Worm (Caenorhabditis elegans) whole organism, L1 larva: Measurements from ENCODE around the gene tag-281.

ENCODE experiments used
- C16A3.4 ChIP-seq: fragments of 150-350 bp; optimal IDR thresholded peaks from 2 replicates; lab custom pipeline; 2014; ENCODE audit warnings: missing biosample characterization, missing genetic modification characterization
- aha-1 ChIP-seq: fragments of 150-350 bp; optimal IDR thresholded peaks from 2 replicates; lab custom pipeline; 2014; ENCODE audit warnings: missing biosample characterization, missing genetic modification characterization
- alr-1 ChIP-seq: fragments of 200-800 bp; sonication (Bioruptor generic); optimal IDR thresholded peaks from 2 replicates; lab custom pipeline; 2018; ENCODE audit warnings: borderline replicate concordance, mild to moderate bottlenecking, missing genetic modification characterization, missing compliant biosample characterization
- aly-2 ChIP-seq: fragments of 150-350 bp; optimal IDR thresholded peaks from 2 replicates; lab custom pipeline; 2014; ENCODE audit warnings: missing biosample characterization, missing genetic modification characterization
- ceh-8 ChIP-seq: fragments of 200-800 bp; sonication (Bioruptor generic); optimal IDR thresholded peaks from 2 replicates; lab custom pipeline; 2018; ENCODE audit warnings: mild to moderate bottlenecking, missing genetic modification characterization, moderate library complexity, missing compliant biosample characterization
- ceh-82 ChIP-seq, 3 experiments: fragments of 150-350 bp in 1 of 3; sonication (generic microtip) in 2 of 3; optimal IDR thresholded peaks; 2 replicates each; lab custom pipeline; 2014 to 2017; ENCODE audit warnings: missing biosample characterization in 3 of 3, missing genetic modification characterization in 3 of 3
- ceh-90 ChIP-seq: sonication (generic microtip); optimal IDR thresholded peaks from 2 replicates; lab custom pipeline; 2016; ENCODE audit warnings: missing genetic modification characterization, missing compliant biosample characterization
- dpl-1 ChIP-seq, 3 experiments: fragments of 150-350 bp in 2 of 3; sonication (generic microtip) in 1 of 3; optimal IDR thresholded peaks; 2 replicates each; lab custom pipeline; 2014 to 2017; ENCODE audit warnings: missing biosample characterization in 3 of 3, missing genetic modification characterization in 3 of 3, missing genetic modification reagents in 3 of 3
- dsc-1 ChIP-seq: sonication (generic microtip); optimal IDR thresholded peaks from 2 replicates; lab custom pipeline; 2016; ENCODE audit warnings: mild to moderate bottlenecking, missing genetic modification characterization, missing compliant biosample characterization
- egl-13 ChIP-seq: sonication (generic microtip); optimal IDR thresholded peaks from 2 replicates; lab custom pipeline; 2016; ENCODE audit warnings: missing genotype, missing genetic modification reagents, missing genetic modification characterization, missing compliant biosample characterization
- elt-2 ChIP-seq: sonication (generic microtip); optimal IDR thresholded peaks from 2 replicates; lab custom pipeline; 2016; ENCODE audit warnings: missing genetic modification characterization, mild to moderate bottlenecking, inconsistent platforms, missing compliant biosample characterization, missing genetic modification reagents
- elt-3 ChIP-seq, 6 experiments: fragments of 150-350 bp in 1 of 6; sonication (generic microtip); optimal IDR thresholded peaks; 2 replicates each; lab custom pipeline; 2017 to 2018; ENCODE audit warnings: missing biosample characterization in 6 of 6, missing genetic modification characterization in 6 of 6, inconsistent platforms in 1 of 6
- fkh-8 ChIP-seq: sonication (generic microtip); optimal IDR thresholded peaks from 2 replicates; lab custom pipeline; 2016; ENCODE audit warnings: mild to moderate bottlenecking, missing genetic modification characterization, missing compliant biosample characterization
- fos-1 ChIP-seq: fragments of 150-350 bp; optimal IDR thresholded peaks from 2 replicates; lab custom pipeline; 2014; ENCODE audit warnings: missing biosample characterization, missing genetic modification characterization
- grh-1 ChIP-seq: fragments of 200-800 bp; sonication (Bioruptor generic); IDR thresholded peaks from 2 replicates; pipeline ENCODE4 v1.3.6; 2022; ENCODE audit warnings: missing genetic modification reagents, missing genetic modification characterization, missing compliant biosample characterization
- hlh-4 ChIP-seq: sonication (generic microtip); optimal IDR thresholded peaks from 2 replicates; lab custom pipeline; 2016; ENCODE audit warnings: mild to moderate bottlenecking, missing genetic modification characterization, missing compliant biosample characterization
- hpl-2 ChIP-seq: fragments of 150-350 bp; optimal IDR thresholded peaks from 2 replicates; lab custom pipeline; 2014; ENCODE audit warnings: missing biosample characterization, missing genetic modification reagents, missing genetic modification characterization
- irx-1 ChIP-seq: sonication (generic microtip); optimal IDR thresholded peaks from 2 replicates; lab custom pipeline; 2016; ENCODE audit warnings: missing genetic modification characterization, missing compliant biosample characterization
- lin-14 ChIP-seq: fragments of 200-800 bp; sonication (Bioruptor generic); optimal IDR thresholded peaks from 2 replicates; lab custom pipeline; 2018; ENCODE audit warnings: mild to moderate bottlenecking, missing genetic modification characterization, moderate library complexity, missing compliant biosample characterization
- lin-15B ChIP-seq: fragments of 150-350 bp; sonication (generic microtip); optimal IDR thresholded peaks from 3 replicates; lab custom pipeline; 2014; ENCODE audit warnings: missing biosample characterization, missing genetic modification characterization
- lin-35 ChIP-seq, 2 experiments: fragments of 150-350 bp; optimal IDR thresholded peaks; 2 replicates each; lab custom pipeline; 2014; ENCODE audit warnings: missing biosample characterization in 2 of 2, missing genetic modification characterization in 2 of 2, missing genetic modification reagents in 2 of 2
- lir-3 ChIP-seq: sonication (generic microtip); optimal IDR thresholded peaks from 2 replicates; lab custom pipeline; 2016; ENCODE audit warnings: mild to moderate bottlenecking, missing genetic modification characterization, moderate library complexity, missing compliant biosample characterization; ENCODE audit not compliant: poor library complexity
- mab-9 ChIP-seq: fragments of 200-800 bp; sonication (Bioruptor generic); IDR thresholded peaks from 2 replicates; pipeline ENCODE4 v1.3.6; 2022; ENCODE audit warnings: missing genetic modification reagents, missing genetic modification characterization, missing compliant biosample characterization
- nhr-11 ChIP-seq: fragments of 150-350 bp; optimal IDR thresholded peaks from 2 replicates; lab custom pipeline; 2014; ENCODE audit warnings: missing biosample characterization, missing genetic modification characterization
- nhr-237 ChIP-seq: fragments of 150-350 bp; optimal IDR thresholded peaks from 2 replicates; lab custom pipeline; 2014; ENCODE audit warnings: missing biosample characterization, missing genetic modification characterization
- nhr-28 ChIP-seq: fragments of 150-350 bp; optimal IDR thresholded peaks from 2 replicates; lab custom pipeline; 2014; ENCODE audit warnings: missing biosample characterization, missing genetic modification characterization
- nhr-47 ChIP-seq: sonication (generic microtip); optimal IDR thresholded peaks from 2 replicates; lab custom pipeline; 2016; ENCODE audit warnings: mild to moderate bottlenecking, missing genetic modification characterization, moderate library complexity, missing compliant biosample characterization
- nhr-84 ChIP-seq: sonication (generic microtip); optimal IDR thresholded peaks from 2 replicates; lab custom pipeline; 2017; ENCODE audit warnings: missing biosample characterization, missing genetic modification characterization
- nhr-85 ChIP-seq: sonication (generic microtip); peaks from one replicate; lab custom pipeline; 2016; ENCODE audit warnings: missing genetic modification characterization, inconsistent platforms, missing compliant biosample characterization
- nhr-90 ChIP-seq: sonication (generic microtip); optimal IDR thresholded peaks from 2 replicates; lab custom pipeline; 2016; ENCODE audit warnings: mild to moderate bottlenecking, missing genetic modification characterization, missing compliant biosample characterization; ENCODE audit not compliant: poor library complexity
- rnt-1 ChIP-seq: sonication (generic microtip); optimal IDR thresholded peaks from 2 replicates; lab custom pipeline; 2016; ENCODE audit warnings: mild to moderate bottlenecking, missing genetic modification characterization, moderate library complexity, missing compliant biosample characterization
- snu-23 ChIP-seq: sonication (generic microtip); optimal IDR thresholded peaks from 2 replicates; lab custom pipeline; 2016; ENCODE audit warnings: missing genetic modification characterization, missing compliant biosample characterization
- sox-4 ChIP-seq: sonication (generic microtip); optimal IDR thresholded peaks from 2 replicates; lab custom pipeline; 2016; ENCODE audit warnings: missing genetic modification characterization, missing compliant biosample characterization
- swsn-7 ChIP-seq: sonication (generic microtip); optimal IDR thresholded peaks from 2 replicates; lab custom pipeline; 2016; ENCODE audit warnings: missing genetic modification characterization, missing compliant biosample characterization
- tbx-2 ChIP-seq: sonication (generic microtip); optimal IDR thresholded peaks from 2 replicates; lab custom pipeline; 2016; ENCODE audit warnings: missing genetic modification characterization, missing compliant biosample characterization
- unc-130 ChIP-seq: fragments of 150-350 bp; optimal IDR thresholded peaks from 2 replicates; lab custom pipeline; 2017; ENCODE audit warnings: missing biosample characterization, missing genetic modification characterization, inconsistent platforms
- unc-30 ChIP-seq: sonication (generic microtip); optimal IDR thresholded peaks from 2 replicates; lab custom pipeline; 2017; ENCODE audit warnings: missing biosample characterization, missing genetic modification characterization
- unc-62 ChIP-seq: fragments of 150-350 bp; optimal IDR thresholded peaks from 2 replicates; lab custom pipeline; 2014; ENCODE audit warnings: missing biosample characterization, missing genetic modification reagents, missing genetic modification characterization
- unc-86 ChIP-seq: sonication (generic microtip); optimal IDR thresholded peaks from 2 replicates; lab custom pipeline; 2016; ENCODE audit warnings: missing genetic modification characterization, missing compliant biosample characterization
- ztf-11 ChIP-seq, 2 experiments: sonication (generic microtip); optimal IDR thresholded peaks; 2 replicates each; lab custom pipeline; 2016 to 2017; ENCODE audit warnings: missing genetic modification characterization in 2 of 2, missing biosample characterization in 1 of 2, missing compliant biosample characterization in 1 of 2
- ztf-4 ChIP-seq: fragments of 150-350 bp; optimal IDR thresholded peaks from 2 replicates; lab custom pipeline; 2014; ENCODE audit warnings: missing biosample characterization, missing genetic modification characterization

tag-281 gene

DNA sequence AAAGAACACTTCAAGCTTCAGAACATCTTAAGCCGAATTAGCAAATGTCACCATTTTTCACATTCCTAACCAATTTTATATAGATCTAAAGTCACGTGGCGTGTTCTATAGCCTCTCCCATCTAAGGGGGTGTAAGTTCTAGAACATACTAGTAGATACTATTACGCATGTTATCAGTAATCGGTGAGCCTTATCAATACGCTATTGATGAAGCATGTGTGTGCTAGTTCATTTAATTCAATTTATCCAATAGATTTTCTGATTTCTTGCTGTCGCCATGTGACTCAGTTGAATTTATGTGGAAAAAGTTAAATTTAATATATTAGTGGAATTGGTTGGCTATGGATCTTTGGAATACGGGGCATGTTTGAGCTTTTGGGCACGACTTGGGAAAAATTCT lies 47.0 kb downstream of the tag-281 start:
- TF ChIP-seq alr-1 (no peak), unc-30 (tag; lab: Kevin White, UChicago) (no peak), nhr-90 (tag; lab: Kevin White, UChicago) (no peak), tbx-2 (no peak), rnt-1 (tag; lab: Kevin White, UChicago) (no peak), ceh-8 (peak; percentile 27), fos-1 (tag; lab: Kevin White, UChicago) (no peak), mab-9 (GFP tag; lab: Robert Waterston, UW) (no peak), lin-14 (GFP tag; lab: Kevin White, UChicago) (no peak), dsc-1 (tag; lab: Kevin White, UChicago) (peak; percentile 1), nhr-11 (tag; lab: Kevin White, UChicago) (no peak), hpl-2 (GFP tag; lab: Kevin White, UChicago) (no peak), grh-1 (no peak), egl-13 (peak; percentile 25), swsn-7 (tag; lab: Kevin White, UChicago) (peak; percentile 0), snu-23 (GFP tag; lab: Kevin White, UChicago) (no peak), sox-4 (tag; lab: Kevin White, UChicago) (peak; percentile 66), hlh-4 (tag; lab: Kevin White, UChicago) (no peak), elt-2 (tag; lab: Kevin White, UChicago) (no peak), lir-3 (tag; lab: Kevin White, UChicago) (no peak), unc-62 (no peak), lin-35 (GFP tag; optimal IDR thresholded peaks at IDR 0.05; lab: Kevin White, UChicago) (no peak), C16A3.4 (no peak), nhr-47 (peak; percentile 65), fkh-8 (peak; percentile 78), aly-2 (tag; lab: Kevin White, UChicago) (no peak), unc-130 (tag; lab: Kevin White, UChicago) (no peak)

DNA sequence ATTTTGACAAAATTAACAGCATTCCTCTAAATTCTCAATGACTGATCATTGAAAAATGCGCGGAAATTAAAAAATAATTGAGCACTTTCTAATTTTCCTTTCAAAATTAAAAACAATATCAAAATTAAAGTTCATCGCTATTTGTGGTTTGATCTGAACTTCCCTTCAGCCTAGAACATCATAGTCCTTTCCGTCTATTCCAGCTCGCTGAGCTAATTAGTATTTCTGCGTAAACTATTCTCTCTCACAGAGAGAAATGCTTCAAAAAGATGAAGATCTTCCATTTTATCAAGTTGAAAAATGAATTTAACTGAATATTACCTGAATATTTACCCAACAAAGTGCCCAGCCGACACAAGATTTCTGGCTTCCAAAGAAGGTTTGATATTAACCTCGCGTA lies 47.5 kb downstream of the tag-281 start, which contains the start of gene srh-68:
srh-68 (plus strand) TSS at position 301 of the 400 bp plus-strand sequence.
- no peak for TF ChIP-seq ceh-82 (tag; optimal IDR thresholded peaks at IDR 0.05; lab: Kevin White, UChicago)
- no peak for TF ChIP-seq nhr-85
- no peak for TF ChIP-seq ztf-4 (tag; lab: Kevin White, UChicago)
- TF ChIP-seq irx-1 = no peak
- no peak for TF ChIP-seq unc-86 (tag; lab: Kevin White, UChicago)
- no peak for TF ChIP-seq swsn-7 (tag; lab: Kevin White, UChicago)
- TF ChIP-seq alr-1 = no peak
- TF ChIP-seq lin-15B = no peak
- no peak for TF ChIP-seq aha-1 (tag; lab: Kevin White, UChicago)
- TF ChIP-seq ceh-90 (tag; lab: Kevin White, UChicago) = no peak
- no peak for TF ChIP-seq nhr-84
- TF ChIP-seq snu-23 (GFP tag; lab: Kevin White, UChicago) = no peak
- TF ChIP-seq ztf-11 (tag; optimal IDR thresholded peaks at IDR 0.05; lab: Kevin White, UChicago) = no peak
- TF ChIP-seq nhr-28 (tag; lab: Kevin White, UChicago) = no peak

DNA sequence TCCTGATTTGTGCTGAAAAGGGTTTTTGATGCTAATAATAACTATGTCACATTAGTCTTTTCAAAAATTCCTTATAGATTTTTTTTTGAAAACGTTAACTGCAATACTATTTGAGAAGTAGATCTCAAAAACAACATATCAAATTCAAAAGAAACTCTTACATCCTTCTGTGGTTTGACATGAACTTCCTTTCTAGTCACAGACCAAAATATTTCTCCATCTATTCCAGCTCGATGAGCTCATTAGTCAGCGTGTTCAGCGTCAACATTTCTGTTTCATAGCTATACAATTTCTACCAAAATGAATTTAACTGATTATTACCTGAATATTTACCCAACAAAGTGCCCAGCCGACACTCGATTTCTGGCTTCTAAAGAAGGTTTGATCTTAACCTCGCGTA lies 49.1 kb downstream of the tag-281 start, which contains the start of gene srh-67:
srh-67 (plus strand) TSS at position 301 of the 400 bp plus-strand sequence.
- TF ChIP-seq elt-3 (tag; optimal IDR thresholded peaks at IDR 0.05; lab: Kevin White, UChicago) (no peak), dpl-1 (GFP tag; optimal IDR thresholded peaks at IDR 0.05; lab: Kevin White, UChicago) (no peak), nhr-84 (no peak), mab-9 (GFP tag; lab: Robert Waterston, UW) (no peak), ceh-82 (tag; optimal IDR thresholded peaks at IDR 0.05; lab: Kevin White, UChicago) (no peak), elt-2 (tag; lab: Kevin White, UChicago) (no peak), ztf-11 (tag; optimal IDR thresholded peaks at IDR 0.05; lab: Kevin White, UChicago) (no peak), ceh-90 (tag; lab: Kevin White, UChicago) (no peak), swsn-7 (tag; lab: Kevin White, UChicago) (no peak), nhr-237 (no peak)
- TF ChIP-seq, all 84 proteins: peak for 0
